Worm (Caenorhabditis elegans): ENCODE measurements around the gene adr-2.

adr-2 gene

DNA sequence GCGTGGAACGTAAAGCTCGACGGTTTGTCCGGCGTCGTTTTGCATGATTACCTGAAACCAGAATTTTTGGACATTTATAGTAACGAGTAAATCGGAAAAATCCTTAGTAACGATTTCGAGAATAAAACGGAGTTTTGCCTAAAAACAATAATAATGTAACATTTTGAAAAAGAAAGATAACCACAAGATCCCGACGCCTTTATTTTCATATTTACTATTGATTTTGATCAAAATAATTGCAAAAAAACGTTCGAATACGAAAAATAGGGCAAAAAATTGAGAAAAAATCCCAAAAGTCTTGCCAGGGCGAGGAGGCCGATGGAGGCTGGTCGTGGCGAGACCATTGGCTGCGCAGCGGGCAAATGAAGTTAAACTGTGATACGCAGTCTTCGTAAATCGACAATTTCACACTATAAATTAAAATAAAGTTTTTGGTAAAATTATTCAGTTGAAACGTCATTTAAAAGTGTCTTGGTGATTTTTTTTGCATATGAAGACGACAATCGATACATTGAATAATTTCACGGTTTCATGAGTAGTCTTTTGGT, 43.0 kb downstream of the adr-2 start, which contains the start of gene rps-21 (continued):
- peak; percentile 65 for TF ChIP-seq egl-27 (tag; optimal IDR thresholded peaks at IDR 0.05)
- no peak for TF ChIP-seq ceh-28 (tag; optimal IDR thresholded peaks at IDR 0.05)
- TF ChIP-seq ceh-82 (tag; optimal IDR thresholded peaks at IDR 0.05), result peak; percentile 26
- peak; percentile 9 for TF ChIP-seq tbx-2 (tag; optimal IDR thresholded peaks at IDR 0.05)
- peak; percentile 58 for TF ChIP-seq fkh-10 (GFP tag; optimal IDR thresholded peaks at IDR 0.05)
- peak; percentile 93 for TF ChIP-seq nhr-23 (tag; optimal IDR thresholded peaks at IDR 0.05)
- no peak for TF ChIP-seq zag-1 (tag; optimal IDR thresholded peaks at IDR 0.05)
- peak; percentile 96 for TF ChIP-seq R02D3.7 (tag; optimal IDR thresholded peaks at IDR 0.05)
- no peak for TF ChIP-seq hmg-11 (tag; optimal IDR thresholded peaks at IDR 0.05)
- no peak for TF ChIP-seq fos-1 (tag; optimal IDR thresholded peaks at IDR 0.05)
- TF ChIP-seq elt-3 (tag; optimal IDR thresholded peaks at IDR 0.05), result no peak
- TF ChIP-seq nhr-237 (tag; optimal IDR thresholded peaks at IDR 0.05), result no peak
- no peak for TF ChIP-seq mml-1 (tag; optimal IDR thresholded peaks at IDR 0.05)
- peak; percentile 48 for TF ChIP-seq nhr-43 (tag; optimal IDR thresholded peaks at IDR 0.05; ENCODE audit: poor library complexity, severe bottlenecking)

DNA sequence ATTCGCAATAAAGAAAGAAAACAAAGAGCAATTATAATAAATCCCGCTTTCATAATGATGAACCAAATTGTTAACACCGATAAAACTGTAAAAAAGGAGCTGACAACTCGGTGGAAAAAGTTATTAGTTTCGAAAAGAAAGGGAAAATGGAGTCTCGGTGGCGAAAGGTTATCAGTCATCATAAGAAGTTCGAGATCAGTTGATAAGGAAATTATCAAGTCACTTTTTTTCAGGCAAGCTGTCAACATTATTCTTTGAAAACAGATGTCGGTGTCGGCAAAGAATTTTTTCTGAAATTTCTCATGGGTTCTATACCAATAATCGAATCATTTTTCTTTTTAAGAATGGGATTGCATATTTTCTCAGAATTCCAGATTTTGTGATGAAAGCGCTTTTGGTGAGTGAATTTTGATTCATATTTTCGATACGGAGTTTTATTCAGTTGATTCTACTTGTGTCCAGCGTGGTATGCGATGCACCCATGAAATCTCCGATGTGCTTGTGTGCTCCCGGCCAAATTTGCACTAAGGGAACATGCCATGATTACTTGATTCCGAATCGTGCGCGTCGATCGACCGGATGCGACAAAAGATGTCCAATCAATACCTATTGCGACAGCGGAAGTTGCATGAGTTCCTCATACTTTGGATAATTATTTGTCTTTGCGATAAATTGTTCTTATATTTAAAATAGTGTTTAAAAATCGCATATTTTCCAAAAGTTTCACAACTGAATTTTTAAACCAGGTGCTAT, 44.2 kb downstream of the adr-2 start, which contains the start of the genes F37C12.21 and F37C12.10:
Gene F37C12.21 (plus strand): TSS at position 58 of the 753 bp plus-strand sequence.
Gene F37C12.10 (minus strand): TSS at position 85 of the 753 bp plus-strand sequence.
- TF ChIP-seq elt-2 (tag; optimal IDR thresholded peaks at IDR 0.05) (peak; percentile 77), snpc-4 (tag; optimal IDR thresholded peaks at IDR 0.05) (no peak), fkh-10 (GFP tag; optimal IDR thresholded peaks at IDR 0.05) (no peak), egl-5 (tag; optimal IDR thresholded peaks at IDR 0.05) (no peak), daf-12 (tag; optimal IDR thresholded peaks at IDR 0.05) (no peak), elt-3 (tag; optimal IDR thresholded peaks at IDR 0.05) (no peak), nhr-237 (tag; optimal IDR thresholded peaks at IDR 0.05) (no peak), pqm-1 (tag; optimal IDR thresholded peaks at IDR 0.05) (peak; percentile 33), fos-1 (tag; optimal IDR thresholded peaks at IDR 0.05) (no peak), pha-4 (tag; optimal IDR thresholded peaks at IDR 0.05) (peak; percentile 4)

DNA sequence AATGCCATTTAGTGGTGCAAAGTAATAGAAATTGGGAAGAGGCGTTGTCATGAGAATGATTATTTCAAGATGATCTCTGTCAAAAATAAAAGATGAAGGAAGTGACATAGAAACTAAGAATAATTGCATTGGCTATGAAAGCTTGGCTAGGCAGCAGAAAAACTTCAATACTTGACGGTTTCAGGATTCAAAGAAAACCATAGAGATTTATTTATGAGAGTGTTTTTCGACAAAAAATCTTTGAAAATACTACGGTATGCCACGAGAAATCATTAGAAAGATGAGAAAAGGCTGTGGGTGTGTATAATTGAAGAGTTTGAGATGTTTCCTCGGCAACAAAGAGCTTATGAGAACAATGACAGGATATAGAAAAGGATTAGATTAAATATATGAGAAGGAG, 47.2 kb downstream of the adr-2 start, which contains the start of gene F37C12.14:
Gene F37C12.14 (minus strand): TSS at position 101 of the 400 bp plus-strand sequence.
- TF ChIP-seq R02D3.7 (tag; optimal IDR thresholded peaks at IDR 0.05), result no peak
- no peak for TF ChIP-seq elt-1 (tag; optimal IDR thresholded peaks at IDR 0.05)
- no peak for TF ChIP-seq elt-2 (tag; optimal IDR thresholded peaks at IDR 0.05)
- TF ChIP-seq eor-1 (tag; optimal IDR thresholded peaks at IDR 0.05), result no peak
- TF ChIP-seq egl-27 (tag; optimal IDR thresholded peaks at IDR 0.05), result no peak
- TF ChIP-seq lin-39 (tag; optimal IDR thresholded peaks at IDR 0.05), result no peak
- no peak for TF ChIP-seq fkh-10 (GFP tag; optimal IDR thresholded peaks at IDR 0.05)
- no peak for TF ChIP-seq jun-1 (tag; optimal IDR thresholded peaks at IDR 0.05)

DNA sequence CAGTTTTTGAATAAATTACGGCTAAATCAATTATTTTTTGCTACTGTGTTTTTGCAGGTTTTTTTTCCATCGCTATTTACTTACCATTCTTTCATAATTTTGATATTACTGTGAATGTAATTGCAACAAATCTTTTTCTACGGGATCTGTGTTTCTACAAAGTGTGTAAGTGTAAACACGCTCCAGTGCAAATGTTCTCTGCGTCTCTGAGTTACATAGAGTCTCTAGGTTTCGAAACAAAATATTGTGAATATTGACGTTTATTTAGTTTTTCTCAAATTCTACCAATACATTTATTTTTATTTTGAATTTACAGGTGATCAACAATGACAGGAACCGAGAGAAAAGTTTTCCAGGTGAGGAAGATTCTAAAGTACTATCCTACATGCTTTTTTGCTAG, 48.7 kb downstream of the adr-2 start, which contains the start of gene yju-2:
Gene yju-2 (plus strand): TSS at position 315 of the 400 bp plus-strand sequence.
- TF ChIP-seq pqm-1 (tag; optimal IDR thresholded peaks at IDR 0.05) (peak; percentile 16), mdl-1 (tag; optimal IDR thresholded peaks at IDR 0.05) (no peak), jun-1 (tag; optimal IDR thresholded peaks at IDR 0.05) (no peak), elt-3 (tag; optimal IDR thresholded peaks at IDR 0.05) (no peak), eor-1 (tag; optimal IDR thresholded peaks at IDR 0.05) (no peak), R02D3.7 (tag; optimal IDR thresholded peaks at IDR 0.05) (no peak), nhr-77 (tag; optimal IDR thresholded peaks at IDR 0.05) (no peak), ztf-4 (tag; optimal IDR thresholded peaks at IDR 0.05) (no peak), fos-1 (tag; optimal IDR thresholded peaks at IDR 0.05) (no peak), aly-2 (tag; optimal IDR thresholded peaks at IDR 0.05) (no peak), nhr-28 (tag; optimal IDR thresholded peaks at IDR 0.05) (no peak), nhr-23 (tag; optimal IDR thresholded peaks at IDR 0.05) (peak; percentile 70), mml-1 (tag; optimal IDR thresholded peaks at IDR 0.05) (no peak), unc-39 (tag; optimal IDR thresholded peaks at IDR 0.05) (no peak), zag-1 (tag; optimal IDR thresholded peaks at IDR 0.05) (no peak), lin-15B (tag; optimal IDR thresholded peaks at IDR 0.05) (peak; percentile 84), lsy-12 (tag; optimal IDR thresholded peaks at IDR 0.05) (no peak), nhr-237 (tag; optimal IDR thresholded peaks at IDR 0.05) (no peak), elt-1 (tag; optimal IDR thresholded peaks at IDR 0.05) (no peak), egl-27 (tag; optimal IDR thresholded peaks at IDR 0.05) (peak; percentile 1), fkh-2 (tag; optimal IDR thresholded peaks at IDR 0.05) (no peak), lin-39 (tag; optimal IDR thresholded peaks at IDR 0.05) (no peak), nhr-67 (tag; optimal IDR thresholded peaks at IDR 0.05) (no peak), hmg-11 (tag; optimal IDR thresholded peaks at IDR 0.05) (peak; percentile 37), ceh-16 (tag; optimal IDR thresholded peaks at IDR 0.05) (no peak), nhr-43 (tag; optimal IDR thresholded peaks at IDR 0.05; ENCODE audit: poor library complexity, severe bottlenecking) (peak; percentile 60), ZK546.5 (tag; optimal IDR thresholded peaks at IDR 0.05) (no peak), pha-4 (tag; optimal IDR thresholded peaks at IDR 0.05) (peak; percentile 95), nhr-25 (tag; optimal IDR thresholded peaks at IDR 0.05) (peak; percentile 63), sea-2 (GFP tag; optimal IDR thresholded peaks at IDR 0.05) (no peak), snpc-4 (tag; optimal IDR thresholded peaks at IDR 0.05) (peak; percentile 39), nhr-76 (tag; optimal IDR thresholded peaks at IDR 0.05) (no peak), skn-1 (tag; optimal IDR thresholded peaks at IDR 0.05) (no peak), fkh-10 (GFP tag; optimal IDR thresholded peaks at IDR 0.05) (no peak), tbx-2 (tag; optimal IDR thresholded peaks at IDR 0.05) (no peak), nfya-1 (tag; optimal IDR thresholded peaks at IDR 0.05; ENCODE audit: insufficient read depth) (peak; percentile 69)
